Worm (Caenorhabditis elegans) whole organism, midembryonic: ENCODE results near the gene C04E7.3.
"Not testable (repeated sequence)": the region's sequence is repeated elsewhere in the genome, so short reads cannot be mapped to it uniquely, and the experiment has no call there.

Source experiments
- T22C8.4 ChIP-seq: fragments of 200-800 bp; sonication (Bioruptor generic); IDR thresholded peaks from 2 replicates; pipeline ENCODE4 v1.3.6; 2022; ENCODE audit warnings: missing genetic modification characterization, missing compliant biosample characterization
- cog-1 ChIP-seq: sonication (generic microtip); optimal IDR thresholded peaks from 2 replicates; lab custom pipeline; 2016; ENCODE audit warnings: missing genetic modification characterization, missing compliant biosample characterization
- flt-1 ChIP-seq: fragments of 200-800 bp; sonication (Bioruptor generic); IDR thresholded peaks from 2 replicates; pipeline ENCODE4 v1.3.6; 2022; ENCODE audit warnings: missing genetic modification characterization, missing compliant biosample characterization
- klf-2 ChIP-seq: fragments of 200-800 bp; sonication (Bioruptor generic); conservative IDR thresholded peaks from 2 replicates; pipeline ENCODE4 v1.3.6; 2022; ENCODE audit warnings: missing genetic modification reagents, missing genetic modification characterization, missing compliant biosample characterization
- med-1 ChIP-seq: sonication (generic microtip); optimal IDR thresholded peaks from 2 replicates; lab custom pipeline; 2017; ENCODE audit warnings: missing genetic modification characterization, mild to moderate bottlenecking, missing compliant biosample characterization, antibody characterized with exemption, missing genetic modification reagents; ENCODE audit not compliant: insufficient read depth
- ref-1 ChIP-seq: fragments of 200-800 bp; sonication (Bioruptor generic); conservative IDR thresholded peaks from 2 replicates; pipeline ENCODE4 v1.3.6; 2022; ENCODE audit warnings: missing genetic modification reagents, missing genetic modification characterization, missing compliant biosample characterization
- tab-1 ChIP-seq: fragments of 200-800 bp; sonication (Bioruptor generic); IDR thresholded peaks from 2 replicates; pipeline ENCODE4 v1.3.6; 2022; ENCODE audit warnings: missing genetic modification characterization, missing compliant biosample characterization
- ztf-23 ChIP-seq: fragments of 200-800 bp; sonication (Bioruptor generic); IDR thresholded peaks from 2 replicates; pipeline ENCODE4 v1.3.6; 2022; ENCODE audit warnings: missing genetic modification reagents, missing genetic modification characterization, missing compliant biosample characterization
- ztf-29 ChIP-seq: fragments of 200-800 bp; sonication (Bioruptor generic); IDR thresholded peaks from 2 replicates; pipeline ENCODE4 v1.3.6; 2022; ENCODE audit warnings: missing genetic modification reagents, missing genetic modification characterization, missing compliant biosample characterization

C04E7.3 gene

ce11 chrX:322223-322622 lies 24.8 kb downstream of the C04E7.3 start, which contains the start of gene M02E1.3:
M02E1.3 (plus strand) TSS chrX:322523.
- not testable (repeated sequence) for TF ChIP-seq cog-1; ztf-29 (GFP tag; lab: Robert Waterston, UW); med-1 (GFP tag; lab: Kevin White, UChicago)

DNA sequence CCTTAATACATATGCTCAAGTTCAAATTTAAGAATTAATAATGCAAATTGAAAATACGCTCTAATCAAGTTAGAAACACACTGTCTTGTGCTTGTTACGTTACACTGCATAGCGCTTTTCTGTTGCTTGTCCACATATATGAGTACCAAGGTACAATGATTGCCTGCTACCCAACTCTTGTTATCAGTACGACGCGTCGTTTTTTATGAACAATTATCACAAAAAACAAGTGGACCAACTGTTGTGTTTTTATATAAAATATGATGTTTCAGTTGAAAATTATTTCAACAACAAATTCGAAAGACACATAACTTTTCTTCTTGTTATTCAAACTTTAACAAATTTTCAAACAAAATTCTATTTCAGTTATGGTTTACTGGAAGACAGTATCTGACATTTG lies 34.1 kb downstream of the C04E7.3 start, which contains the start of gene M02E1.4:
Gene M02E1.4 (plus strand): TSS at position 367 of the 400 bp plus-strand sequence.
- no peak for TF ChIP-seq flt-1
- no peak for TF ChIP-seq klf-2 (GFP tag; lab: Robert Waterston, UW)
- no peak for TF ChIP-seq ref-1 (GFP tag; lab: Robert Waterston, UW)

- no peak for TF ChIP-seq flt-1
- no peak for TF ChIP-seq ztf-29 (GFP tag; lab: Robert Waterston, UW)
- TF ChIP-seq cog-1, result no peak
- no peak for TF ChIP-seq tab-1 (GFP tag; lab: Robert Waterston, UW)
- TF ChIP-seq T22C8.4 (GFP tag; lab: Robert Waterston, UW), result no peak
- TF ChIP-seq klf-2 (GFP tag; lab: Robert Waterston, UW), result no peak
- TF ChIP-seq med-1 (GFP tag; lab: Kevin White, UChicago), result no peak
- TF ChIP-seq ref-1 (GFP tag; lab: Robert Waterston, UW), result no peak
- TF ChIP-seq ztf-23 (GFP tag; lab: Robert Waterston, UW), result no peak
These were observed 34.8 kb downstream of the C04E7.3 start for ce11 chrX:312238-312637.

DNA sequence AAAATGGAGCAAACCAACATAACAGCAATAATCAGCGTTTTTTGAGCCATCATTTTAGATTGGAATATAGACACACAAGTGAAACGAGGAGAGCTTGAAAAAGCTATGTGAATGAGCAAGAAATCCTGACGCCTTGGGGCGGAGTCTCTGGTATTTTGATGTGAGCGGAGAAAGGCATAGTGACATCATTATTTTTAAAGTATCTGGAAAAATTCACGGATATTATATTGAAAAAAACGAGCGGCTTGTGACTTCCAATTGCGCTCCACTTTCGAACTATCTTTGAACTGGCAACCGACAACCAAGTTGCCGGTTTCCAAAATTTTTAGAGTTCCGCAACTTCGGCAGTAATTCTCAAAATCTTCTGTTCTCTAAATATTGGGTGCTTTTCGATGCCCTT lies 35.8 kb downstream of the C04E7.3 start, which contains the start of gene nlp-64:
Gene nlp-64 (minus strand): TSS at position 101 of the 400 bp plus-strand sequence.
- no peak for TF ChIP-seq ref-1 (GFP tag; lab: Robert Waterston, UW)
- TF ChIP-seq tab-1 (GFP tag; lab: Robert Waterston, UW), result no peak
- TF ChIP-seq cog-1, result no peak
- no peak for TF ChIP-seq T22C8.4 (GFP tag; lab: Robert Waterston, UW)
- TF ChIP-seq med-1 (GFP tag; lab: Kevin White, UChicago), result no peak
- no peak for TF ChIP-seq ztf-29 (GFP tag; lab: Robert Waterston, UW)
- no peak for TF ChIP-seq flt-1
- TF ChIP-seq klf-2 (GFP tag; lab: Robert Waterston, UW), result no peak
- TF ChIP-seq ztf-23 (GFP tag; lab: Robert Waterston, UW), result no peak

DNA sequence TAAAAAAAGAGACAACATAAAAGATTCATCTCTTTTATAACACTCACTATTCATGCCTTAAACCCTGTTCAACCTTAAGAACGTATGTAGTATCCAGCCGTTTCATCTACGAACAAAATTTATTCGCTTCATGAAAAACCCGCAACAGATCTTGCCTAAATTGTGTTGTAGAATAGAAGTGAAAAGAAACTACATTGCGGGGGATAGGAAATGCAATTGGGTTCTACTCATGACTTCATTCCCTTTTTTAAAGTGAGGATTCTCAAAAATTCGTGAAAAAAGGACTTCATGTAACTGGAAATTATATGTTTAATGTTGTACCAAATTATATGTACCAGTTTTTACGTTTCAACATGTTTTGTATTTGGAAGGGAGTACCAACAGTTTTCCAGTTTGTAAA lies 37.9 kb downstream of the C04E7.3 start:
- no peak for TF ChIP-seq ref-1 (GFP tag; lab: Robert Waterston, UW)
- TF ChIP-seq T22C8.4 (GFP tag; lab: Robert Waterston, UW), result no peak
- no peak for TF ChIP-seq flt-1
- no peak for TF ChIP-seq med-1 (GFP tag; lab: Kevin White, UChicago)
- TF ChIP-seq cog-1, result no peak
- TF ChIP-seq tab-1 (GFP tag; lab: Robert Waterston, UW), result no peak
- no peak for TF ChIP-seq ztf-23 (GFP tag; lab: Robert Waterston, UW)
- TF ChIP-seq ztf-29 (GFP tag; lab: Robert Waterston, UW), result no peak
- no peak for TF ChIP-seq klf-2 (GFP tag; lab: Robert Waterston, UW)

DNA sequence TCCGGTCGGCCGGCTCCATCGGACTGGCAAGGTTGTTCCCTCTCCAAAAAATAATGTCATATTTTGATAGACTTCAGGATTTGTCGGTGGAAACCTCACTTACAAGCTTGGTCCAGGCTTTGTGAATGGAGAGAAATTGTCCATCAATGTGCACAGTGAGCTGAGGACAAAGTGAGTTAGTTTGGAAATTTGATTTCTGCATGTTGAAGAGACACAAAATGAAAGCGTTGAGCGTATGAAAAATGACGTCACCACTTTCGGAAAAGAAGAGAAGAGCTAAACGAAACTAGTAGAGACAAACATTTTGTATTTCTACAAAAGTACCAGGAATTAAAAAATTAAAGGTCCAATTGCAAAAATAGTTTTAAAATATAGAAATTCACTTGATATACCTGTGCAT lies 42.0 kb downstream of the C04E7.3 start:
- TF ChIP-seq ref-1 (GFP tag; lab: Robert Waterston, UW) (no peak), flt-1 (no peak), tab-1 (GFP tag; lab: Robert Waterston, UW) (no peak), T22C8.4 (GFP tag; lab: Robert Waterston, UW) (no peak), med-1 (GFP tag; lab: Kevin White, UChicago) (no peak), ztf-29 (GFP tag; lab: Robert Waterston, UW) (no peak), ztf-23 (GFP tag; lab: Robert Waterston, UW) (no peak), klf-2 (GFP tag; lab: Robert Waterston, UW) (no peak), cog-1 (no peak)

ce11 chrX:301530-301929 lies 45.5 kb downstream of the C04E7.3 start, which contains the start of gene gcp-2.1:
gcp-2.1 (plus strand) TSS chrX:301830.
- TF ChIP-seq ref-1 (GFP tag; lab: Robert Waterston, UW) (no peak), T22C8.4 (GFP tag; lab: Robert Waterston, UW) (no peak), tab-1 (GFP tag; lab: Robert Waterston, UW) (no peak), ztf-29 (GFP tag; lab: Robert Waterston, UW) (no peak), flt-1 (no peak), cog-1 (no peak), ztf-23 (GFP tag; lab: Robert Waterston, UW) (no peak), klf-2 (GFP tag; lab: Robert Waterston, UW) (no peak), med-1 (GFP tag; lab: Kevin White, UChicago) (no peak)

ce11 chrX:300250-300649 lies 46.8 kb downstream of the C04E7.3 start:
- TF ChIP-seq ref-1 (GFP tag; lab: Robert Waterston, UW), result no peak
- no peak for TF ChIP-seq ztf-23 (GFP tag; lab: Robert Waterston, UW)
- TF ChIP-seq med-1 (GFP tag; lab: Kevin White, UChicago), result no peak
- TF ChIP-seq T22C8.4 (GFP tag; lab: Robert Waterston, UW), result no peak
- TF ChIP-seq ztf-29 (GFP tag; lab: Robert Waterston, UW), result no peak
- no peak for TF ChIP-seq cog-1
- TF ChIP-seq klf-2 (GFP tag; lab: Robert Waterston, UW), result no peak
- TF ChIP-seq tab-1 (GFP tag; lab: Robert Waterston, UW), result no peak
- no peak for TF ChIP-seq flt-1

DNA sequence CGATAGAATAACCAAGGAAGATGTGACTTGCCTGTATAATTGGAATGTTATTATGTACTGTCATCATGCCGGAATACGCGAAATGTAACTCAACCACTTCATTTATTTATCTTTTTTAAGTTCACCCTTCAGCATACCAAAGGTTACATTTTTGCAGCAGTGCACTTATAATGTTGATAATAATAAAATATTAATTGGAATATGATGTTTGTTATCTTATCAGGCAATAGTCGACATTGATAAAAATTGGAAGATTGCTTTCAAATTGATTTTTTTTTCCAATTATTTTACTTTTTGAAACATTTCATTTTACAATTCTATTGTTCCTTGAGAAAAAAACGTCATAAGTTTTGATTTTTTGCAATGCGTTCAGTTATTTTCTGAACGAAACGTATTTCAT lies 47.9 kb downstream of the C04E7.3 start:
- no peak for TF ChIP-seq med-1 (GFP tag; lab: Kevin White, UChicago)
- TF ChIP-seq tab-1 (GFP tag; lab: Robert Waterston, UW), result no peak
- TF ChIP-seq ztf-29 (GFP tag; lab: Robert Waterston, UW), result no peak
- TF ChIP-seq klf-2 (GFP tag; lab: Robert Waterston, UW), result no peak
- TF ChIP-seq ref-1 (GFP tag; lab: Robert Waterston, UW), result no peak
- TF ChIP-seq T22C8.4 (GFP tag; lab: Robert Waterston, UW), result no peak

- no peak for TF ChIP-seq cog-1
- TF ChIP-seq T22C8.4 (GFP tag; lab: Robert Waterston, UW), result no peak
- no peak for TF ChIP-seq tab-1 (GFP tag; lab: Robert Waterston, UW)
- no peak for TF ChIP-seq ztf-29 (GFP tag; lab: Robert Waterston, UW)
- TF ChIP-seq klf-2 (GFP tag; lab: Robert Waterston, UW), result no peak
- TF ChIP-seq flt-1, result no peak
- TF ChIP-seq ref-1 (GFP tag; lab: Robert Waterston, UW), result no peak
- TF ChIP-seq ztf-23 (GFP tag; lab: Robert Waterston, UW), result no peak
- no peak for TF ChIP-seq med-1 (GFP tag; lab: Kevin White, UChicago)
These were observed 50.1 kb downstream of the C04E7.3 start, which contains the start of gene R57.2 for ce11 chrX:296934-297333. R57.2 (plus strand) TSS chrX:297234.
